Fruit fly (Drosophila melanogaster) whole organism, embryonic: ENCODE results near the gene Nrx-IV.

Experiments used
- Asciz ChIP-seq: fragments of 200-800 bp; sonication (Bioruptor generic); optimal IDR thresholded peaks from 2 replicates; lab custom pipeline; 2017; ENCODE audit warnings: missing biosample characterization, mild to moderate bottlenecking, missing genetic modification characterization, missing genetic modification reagents
- CG10959 ChIP-seq: fragments of 200-800 bp; sonication (Bioruptor generic); IDR thresholded peaks from 2 replicates; pipeline ENCODE4 v1.3.6; 2022; ENCODE audit warnings: missing biosample characterization, missing genetic modification characterization
- CG12071 ChIP-seq: fragments of 200-800 bp; sonication (Bioruptor generic); optimal IDR thresholded peaks from 3 replicates; lab custom pipeline; 2018; ENCODE audit warnings: missing biosample characterization, mild to moderate bottlenecking, missing genetic modification characterization
- CG1233 ChIP-seq: fragments of 200-800 bp; sonication (Bioruptor generic); optimal IDR thresholded peaks from 4 replicates; lab custom pipeline; 2018; ENCODE audit warnings: missing biosample characterization, mild to moderate bottlenecking, missing genetic modification characterization
- CG12769 ChIP-seq: fragments of 200-800 bp; sonication (Bioruptor generic); optimal IDR thresholded peaks from 2 replicates; lab custom pipeline; 2019; ENCODE audit warnings: missing biosample characterization, mild to moderate bottlenecking, missing genetic modification characterization, moderate library complexity
- CG13775 ChIP-seq: fragments of 200-800 bp; sonication (Bioruptor generic); optimal IDR thresholded peaks from 3 replicates; lab custom pipeline; 2017; ENCODE audit warnings: missing biosample characterization, mild to moderate bottlenecking, missing genetic modification characterization
- CG15696 ChIP-seq: fragments of 200-800 bp; sonication (Bioruptor generic); optimal IDR thresholded peaks from 2 replicates; lab custom pipeline; 2019; ENCODE audit warnings: missing biosample characterization, mild to moderate bottlenecking, missing genetic modification characterization, moderate library complexity
- CG16863 ChIP-seq: fragments of 200-800 bp; sonication (Bioruptor generic); optimal IDR thresholded peaks from 3 replicates; lab custom pipeline; 2016; ENCODE audit warnings: missing biosample characterization, missing genetic modification characterization
- CG1832 ChIP-seq: fragments of 200-800 bp; sonication (Bioruptor generic); optimal IDR thresholded peaks from 2 replicates; lab custom pipeline; 2017; ENCODE audit warnings: missing biosample characterization, mild to moderate bottlenecking, missing genetic modification characterization, inconsistent platforms
- CG18599 ChIP-seq: fragments of 200-800 bp; sonication (Bioruptor generic); optimal IDR thresholded peaks from 3 replicates; lab custom pipeline; 2017; ENCODE audit warnings: missing biosample characterization, missing genetic modification characterization, mild to moderate bottlenecking, moderate library complexity, missing genetic modification reagents
- CG2120 ChIP-seq: fragments of 200-800 bp; sonication (Bioruptor generic); optimal IDR thresholded peaks from 3 replicates; lab custom pipeline; 2016; ENCODE audit warnings: missing biosample characterization, missing genetic modification characterization
- CG3163 ChIP-seq: fragments of 200-800 bp; sonication (Bioruptor generic); optimal IDR thresholded peaks from 3 replicates; lab custom pipeline; 2016; ENCODE audit warnings: missing biosample characterization, missing genetic modification characterization
- CG3407 ChIP-seq: fragments of 200-800 bp; sonication (Bioruptor generic); optimal IDR thresholded peaks from 2 replicates; lab custom pipeline; 2018; ENCODE audit warnings: missing biosample characterization, mild to moderate bottlenecking, missing genetic modification characterization
- CG34224 ChIP-seq: fragments of 200-800 bp; sonication (Bioruptor generic); IDR thresholded peaks from 3 replicates; pipeline ENCODE4 v1.3.6; 2022; ENCODE audit warnings: missing biosample characterization, missing genetic modification characterization; ENCODE audit not compliant: partially characterized antibody
- CG7745 ChIP-seq: fragments of 200-800 bp; sonication (Bioruptor generic); optimal IDR thresholded peaks from 2 replicates; lab custom pipeline; 2018; ENCODE audit warnings: missing biosample characterization, mild to moderate bottlenecking, missing genetic modification characterization, moderate library complexity
- CG9437 ChIP-seq: fragments of 200-800 bp; sonication (Bioruptor generic); optimal IDR thresholded peaks from 2 replicates; lab custom pipeline; 2018; ENCODE audit warnings: missing biosample characterization, mild to moderate bottlenecking, missing genetic modification characterization
- CG9609 ChIP-seq: fragments of 200-800 bp; sonication (Bioruptor generic); optimal IDR thresholded peaks from 3 replicates; lab custom pipeline; 2016; ENCODE audit warnings: missing biosample characterization, missing genetic modification characterization
- CG9727 ChIP-seq: fragments of 200-800 bp; sonication (Bioruptor generic); optimal IDR thresholded peaks from 3 replicates; lab custom pipeline; 2017; ENCODE audit warnings: missing biosample characterization, mild to moderate bottlenecking, missing genetic modification characterization
- CG9817 ChIP-seq: fragments of 200-800 bp; sonication (Bioruptor generic); optimal IDR thresholded peaks from 2 replicates; lab custom pipeline; 2018; ENCODE audit warnings: missing biosample characterization, mild to moderate bottlenecking, missing genetic modification characterization, moderate library complexity
- CTCF ChIP-seq: fragments of 200-800 bp; sonication (Bioruptor generic); optimal IDR thresholded peaks from 2 replicates; lab custom pipeline; 2017; ENCODE audit warnings: missing biosample characterization, mild to moderate bottlenecking, missing genetic modification characterization, moderate library complexity
- Deaf1 ChIP-seq: fragments of 200-800 bp; optimal IDR thresholded peaks from 3 replicates; lab custom pipeline; 2019; ENCODE audit warnings: missing biosample characterization, mild to moderate bottlenecking, missing genetic modification characterization, moderate library complexity
- Elba2 ChIP-seq: fragments of 200-800 bp; sonication (Bioruptor generic); optimal IDR thresholded peaks from 3 replicates; lab custom pipeline; 2016; ENCODE audit warnings: missing biosample characterization, missing genetic modification characterization
- Ets97D ChIP-seq: fragments of 200-800 bp; sonication (Bioruptor generic); optimal IDR thresholded peaks from 3 replicates; lab custom pipeline; 2016; ENCODE audit warnings: missing biosample characterization, missing genetic modification characterization
- GATAe ChIP-seq: fragments of 200-800 bp; sonication (Bioruptor generic); conservative IDR thresholded peaks from 2 replicates; pipeline ENCODE4 v1.3.6; 2022; ENCODE audit warnings: missing biosample characterization, missing genetic modification characterization
- HLHmδ ChIP-seq: fragments of 200-800 bp; sonication (Bioruptor generic); optimal IDR thresholded peaks from 2 replicates; lab custom pipeline; 2018; ENCODE audit warnings: missing biosample characterization, mild to moderate bottlenecking, missing genetic modification characterization, moderate library complexity
- Hand ChIP-seq: fragments of 200-800 bp; sonication (Bioruptor generic); optimal IDR thresholded peaks from 2 replicates; lab custom pipeline; 2017; ENCODE audit warnings: mild to moderate bottlenecking, missing biosample characterization, missing genetic modification reagents, missing genetic modification characterization
- Hr78 ChIP-seq, 2 experiments: fragments of 200-800 bp in 1 of 2; fragments of >200 bp in 1 of 2; sonication (Bioruptor generic) in 1 of 2; optimal IDR thresholded peaks; 2 replicates each; lab custom pipeline; 2017 to 2019; ENCODE audit warnings: missing biosample characterization in 2 of 2, missing genetic modification characterization in 2 of 2, mild to moderate bottlenecking in 1 of 2, moderate library complexity in 1 of 2
- Jarid2 ChIP-seq: fragments of 200-800 bp; sonication (Bioruptor generic); optimal IDR thresholded peaks from 3 replicates; lab custom pipeline; 2017; ENCODE audit warnings: mild to moderate bottlenecking, missing biosample characterization, missing genetic modification reagents, missing genetic modification characterization
- Lhr ChIP-seq: fragments of 200-800 bp; sonication (Bioruptor generic); optimal IDR thresholded peaks from 3 replicates; lab custom pipeline; 2017; ENCODE audit warnings: mild to moderate bottlenecking, missing biosample characterization, missing genetic modification reagents, missing genetic modification characterization
- Myb ChIP-seq: fragments of 200-800 bp; sonication (Bioruptor generic); optimal IDR thresholded peaks from 2 replicates; lab custom pipeline; 2016; ENCODE audit warnings: missing biosample characterization, missing genetic modification characterization
- NFAT ChIP-seq: fragments of 200-800 bp; sonication (Bioruptor generic); IDR thresholded peaks from 2 replicates; pipeline ENCODE4 v1.3.6; 2022; ENCODE audit warnings: missing biosample characterization, missing genetic modification characterization
- Pdp1 ChIP-seq, 2 experiments: fragments of 200-800 bp; sonication (Bioruptor generic); optimal IDR thresholded peaks; 3 replicates each; lab custom pipeline; 2016; ENCODE audit warnings: missing biosample characterization in 2 of 2, missing genetic modification characterization in 2 of 2, mild to moderate bottlenecking in 1 of 2, moderate library complexity in 1 of 2
- Xrp1 ChIP-seq: fragments of 200-800 bp; sonication (Bioruptor generic); IDR thresholded peaks from 2 replicates; pipeline ENCODE4 v1.3.6; 2022; ENCODE audit warnings: missing biosample characterization, missing genetic modification characterization
- ab ChIP-seq: fragments of 200-800 bp; sonication (Bioruptor generic); optimal IDR thresholded peaks from 2 replicates; lab custom pipeline; 2016; ENCODE audit warnings: missing biosample characterization, missing genetic modification characterization
- ara ChIP-seq: fragments of 200-800 bp; sonication (Bioruptor generic); IDR thresholded peaks from 2 replicates; pipeline ENCODE4 v1.3.6; 2022; ENCODE audit warnings: missing biosample characterization, missing genetic modification characterization
- btn ChIP-seq: fragments of 200-800 bp; sonication (Bioruptor generic); optimal IDR thresholded peaks from 2 replicates; lab custom pipeline; 2016; ENCODE audit warnings: missing biosample characterization, missing genetic modification characterization
- cas ChIP-seq: fragments of 200-800 bp; sonication (Bioruptor generic); IDR thresholded peaks from 2 replicates; pipeline ENCODE4 v1.3.6; 2022; ENCODE audit warnings: missing biosample characterization, missing genetic modification characterization
- chm ChIP-seq: fragments of 200-800 bp; sonication (Bioruptor generic); IDR thresholded peaks from 2 replicates; pipeline ENCODE4 v1.3.6; 2022; ENCODE audit warnings: missing biosample characterization, missing genetic modification characterization
- dimm ChIP-seq: fragments of 200-800 bp; sonication (Bioruptor generic); IDR thresholded peaks from 2 replicates; pipeline ENCODE4 v1.3.6; 2022; ENCODE audit warnings: missing biosample characterization, missing genetic modification characterization
- esg ChIP-seq: fragments of 200-800 bp; sonication (Bioruptor generic); conservative IDR thresholded peaks from 2 replicates; pipeline ENCODE4 v1.3.6; 2022; ENCODE audit warnings: missing biosample characterization, missing genetic modification characterization
- fd64A ChIP-seq: fragments of 200-800 bp; sonication (Bioruptor generic); optimal IDR thresholded peaks from 3 replicates; lab custom pipeline; 2018; ENCODE audit warnings: missing biosample characterization, mild to moderate bottlenecking, missing genetic modification characterization
- gro ChIP-seq: fragments of 200-800 bp; sonication (Bioruptor generic); optimal IDR thresholded peaks from 2 replicates; lab custom pipeline; 2016; ENCODE audit warnings: missing biosample characterization, missing genetic modification characterization
- gt ChIP-seq: fragments of 200-800 bp; sonication (Bioruptor generic); IDR thresholded peaks from 2 replicates; pipeline ENCODE4 v1.3.6; 2022; ENCODE audit warnings: missing biosample characterization, missing genetic modification characterization
- kah ChIP-seq: fragments of 200-800 bp; sonication (Bioruptor generic); optimal IDR thresholded peaks from 2 replicates; lab custom pipeline; 2018; ENCODE audit warnings: missing biosample characterization, mild to moderate bottlenecking, missing genetic modification characterization
- knrl ChIP-seq: fragments of 200-800 bp; sonication (Bioruptor generic); IDR thresholded peaks from 3 replicates; pipeline ENCODE4 v1.3.6; 2022; ENCODE audit warnings: missing biosample characterization, missing genetic modification characterization; ENCODE audit not compliant: partially characterized antibody
- lola ChIP-seq, 3 experiments: fragments of >200 bp in 2 of 3; fragments of 200-800 bp in 1 of 3; sonication (Bioruptor generic) in 1 of 3; optimal IDR thresholded peaks; 2 replicates each; lab custom pipeline; 2017 to 2019; ENCODE audit warnings: missing biosample characterization in 3 of 3, missing genetic modification characterization in 3 of 3, mild to moderate bottlenecking in 1 of 3, moderate library complexity in 1 of 3
- pfk ChIP-seq: fragments of 200-800 bp; sonication (Bioruptor generic); optimal IDR thresholded peaks from 2 replicates; lab custom pipeline; 2018; ENCODE audit warnings: missing biosample characterization, mild to moderate bottlenecking, missing genetic modification characterization, moderate library complexity
- phol ChIP-seq: fragments of 200-800 bp; sonication (Bioruptor generic); optimal IDR thresholded peaks from 3 replicates; lab custom pipeline; 2018; ENCODE audit warnings: missing biosample characterization, mild to moderate bottlenecking, missing genetic modification characterization, moderate library complexity
- ro ChIP-seq: fragments of 200-800 bp; sonication (Bioruptor generic); IDR thresholded peaks from 2 replicates; pipeline ENCODE4 v1.3.6; 2022; ENCODE audit warnings: missing biosample characterization, missing genetic modification characterization
- unpg ChIP-seq: fragments of 200-800 bp; sonication (Bioruptor generic); optimal IDR thresholded peaks from 3 replicates; lab custom pipeline; 2018; ENCODE audit warnings: missing biosample characterization, mild to moderate bottlenecking, missing genetic modification characterization, moderate library complexity

Nrx-IV gene

dm6 chr3L:12139232-12139698, 7.1 kb upstream of the Nrx-IV start (continued):
- TF ChIP-seq CG1233 (GFP tag; lab: Kevin White, UChicago): peak; percentile 9
- TF ChIP-seq gro (GFP tag; lab: Kevin White, UChicago): peak; percentile 56
- no peak for TF ChIP-seq kah
- TF ChIP-seq CG15696 (tag; lab: Kevin White, UChicago): peak; percentile 15
- no peak for TF ChIP-seq CTCF (GFP tag; lab: Kevin White, UChicago)
- no peak for TF ChIP-seq fd64A (GFP tag; lab: Kevin White, UChicago)
- peak; percentile 61 for TF ChIP-seq CG18599 (GFP tag; lab: Kevin White, UChicago)
- TF ChIP-seq CG9437 (GFP tag; lab: Kevin White, UChicago): peak; percentile 36
- TF ChIP-seq Myb (GFP tag; lab: Kevin White, UChicago): peak; percentile 57
- no peak for TF ChIP-seq Jarid2 (GFP tag; lab: Kevin White, UChicago)
- peak; percentile 51 for TF ChIP-seq unpg (GFP tag; lab: Kevin White, UChicago)
- no peak for TF ChIP-seq Ets97D (GFP tag; lab: Kevin White, UChicago)
- no peak for TF ChIP-seq dimm (GFP tag; lab: Robert Waterston, UW)
- TF ChIP-seq CG10959 (GFP tag; lab: Robert Waterston, UW): no peak
- no peak for TF ChIP-seq ab (GFP tag; lab: Kevin White, UChicago)
- no peak for TF ChIP-seq CG34224 (GFP tag; lab: Robert Waterston, UW)
- no peak for TF ChIP-seq cas
- peak; percentile 44 for TF ChIP-seq CG9727 (GFP tag; lab: Kevin White, UChicago)
- TF ChIP-seq lola (GFP tag; optimal IDR thresholded peaks at IDR 0.05; lab: Kevin White, UChicago): peak in 1 of 3 experiments; percentile 11
- no peak for TF ChIP-seq Lhr (GFP tag; lab: Kevin White, UChicago)
- TF ChIP-seq phol (tag; lab: Kevin White, UChicago): peak; percentile 52
- peak; percentile 29 for TF ChIP-seq Hand (GFP tag; lab: Kevin White, UChicago)
- TF ChIP-seq gt (GFP tag; lab: Robert Waterston, UW): no peak
- peak; percentile 49; the same call in 1 of the 2 replicates for TF ChIP-seq chm (GFP tag; lab: Robert Waterston, UW)
- TF ChIP-seq CG9817 (tag; lab: Kevin White, UChicago): peak; percentile 70
- TF ChIP-seq Asciz (GFP tag; lab: Kevin White, UChicago): peak; percentile 19
- no peak for TF ChIP-seq Elba2 (GFP tag; lab: Kevin White, UChicago)
- TF ChIP-seq CG2120 (GFP tag; lab: Kevin White, UChicago): peak; percentile 71
- TF ChIP-seq Hr78 (GFP tag; optimal IDR thresholded peaks at IDR 0.05; lab: Kevin White, UChicago): no peak
- TF ChIP-seq CG12769 (tag; lab: Kevin White, UChicago): peak; percentile 41
- peak; percentile 4 for TF ChIP-seq CG16863 (GFP tag; lab: Kevin White, UChicago)
- TF ChIP-seq esg (GFP tag; lab: Robert Waterston, UW): peak; percentile 27; the same call in 1 of the 2 replicates
- TF ChIP-seq btn (GFP tag; lab: Kevin White, UChicago): no peak
- TF ChIP-seq Xrp1 (GFP tag; lab: Robert Waterston, UW): no peak; the same call in 1 of the 2 replicates
- TF ChIP-seq Pdp1 (GFP tag; optimal IDR thresholded peaks at IDR 0.05; lab: Kevin White, UChicago): peak; percentile 38 to 40
- no peak for TF ChIP-seq CG1832
- TF ChIP-seq CG12071 (GFP tag; lab: Kevin White, UChicago): no peak
- no peak for TF ChIP-seq NFAT
- TF ChIP-seq GATAe: 0 out of 2 replicates have a peak, but pooled peaks have one; percentile 24
- no peak for TF ChIP-seq CG3163 (GFP tag; lab: Kevin White, UChicago)
- no peak for TF ChIP-seq pfk (GFP tag; lab: Kevin White, UChicago)
- TF ChIP-seq HLHmδ: no peak
- TF ChIP-seq CG9609 (GFP tag; lab: Kevin White, UChicago): peak; percentile 27
- TF ChIP-seq knrl: no peak
- TF ChIP-seq Deaf1 (tag; lab: Kevin White, UChicago): no peak
- peak; percentile 31 for TF ChIP-seq CG3407 (GFP tag; lab: Kevin White, UChicago)
- no peak for TF ChIP-seq ara
- TF ChIP-seq CG13775 (GFP tag; lab: Kevin White, UChicago): peak; percentile 34
- TF ChIP-seq ro (GFP tag; lab: Robert Waterston, UW): 0 out of 2 replicates have a peak, but pooled peaks have one; percentile 13
- TF ChIP-seq CG7745 (tag; lab: Kevin White, UChicago): no peak
